Fruit fly (Drosophila melanogaster): Measurements from ENCODE around the gene CG12985.

Gene CG12985

DNA sequence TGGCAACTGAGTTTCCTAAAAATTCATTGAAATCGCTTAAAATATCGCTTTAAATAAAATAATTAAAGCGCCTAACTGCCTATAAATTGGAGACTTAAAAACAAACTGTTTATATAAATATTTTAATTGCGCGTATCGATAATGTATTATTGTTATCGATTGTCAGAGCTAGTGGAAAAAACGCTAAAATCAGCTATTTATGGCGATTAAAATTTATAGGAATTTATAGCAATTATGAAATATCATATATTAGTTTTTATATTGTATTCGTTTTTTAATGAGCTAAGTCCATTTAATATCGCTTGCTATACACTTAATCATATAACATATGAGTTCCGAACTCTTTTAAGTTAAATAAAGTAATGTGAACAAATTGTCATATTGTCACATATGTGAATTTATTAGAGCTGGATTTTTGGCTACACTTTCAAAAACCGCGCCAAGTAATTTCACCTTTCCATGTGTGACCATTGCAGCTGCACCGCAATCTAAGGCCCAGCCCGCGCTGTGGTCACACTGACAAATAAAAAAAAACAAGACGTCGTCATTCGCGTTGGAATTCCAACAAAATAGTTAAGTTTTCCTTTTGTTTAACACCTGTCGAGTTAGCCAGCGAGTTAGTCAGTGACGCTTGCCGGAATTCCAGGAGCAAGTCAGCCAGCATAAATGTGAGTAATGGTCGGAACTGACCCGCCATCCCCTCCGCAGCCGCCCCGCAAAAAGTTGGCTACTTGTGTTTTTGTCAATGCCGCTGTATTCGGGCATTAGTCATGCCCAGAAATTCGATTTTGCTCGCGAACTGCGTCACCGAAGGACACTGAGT is 23.9 kb downstream of the CG12985 start, which contains the start of the genes CG7772 and Vps4:
Gene CG7772 (minus strand): TSS at position 78 of the 823 bp plus-strand sequence.
Gene Vps4 (plus strand): TSS at position 509 of the 823 bp plus-strand sequence.
- no peak for TF ChIP-seq CG8478 (optimal IDR thresholded peaks at IDR 0.05)
- peak; percentile 52 for TF ChIP-seq pzg (GFP tag; optimal IDR thresholded peaks at IDR 0.05)
- peak; percentile 36; the same call in 1 of the 3 replicates for TF ChIP-seq CG6791 (GFP tag; IDR thresholded peaks at IDR 0.05; ENCODE audit: partially characterized antibody)
- TF ChIP-seq Optix (GFP tag; IDR thresholded peaks at IDR 0.05), result no peak
- TF ChIP-seq abd-A (tag; optimal IDR thresholded peaks at IDR 0.05), result peak; percentile 33
- TF ChIP-seq CG30020 (tag; optimal IDR thresholded peaks at IDR 0.05), result peak; percentile 23
- peak; percentile 23 for TF ChIP-seq nom (GFP tag; optimal IDR thresholded peaks at IDR 0.05)
- TF ChIP-seq ato (GFP tag; IDR thresholded peaks at IDR 0.05; ENCODE audit: partially characterized antibody), result no peak
- TF ChIP-seq BEAF-32 (GFP tag; optimal IDR thresholded peaks at IDR 0.05), result peak; percentile 63
- TF ChIP-seq CG7357 (GFP tag; IDR thresholded peaks at IDR 0.05), result no peak
- TF ChIP-seq Hr78 (GFP tag; optimal IDR thresholded peaks at IDR 0.05), result no peak
- TF ChIP-seq CG17359 (tag; optimal IDR thresholded peaks at IDR 0.05), result peak; percentile 91
- TF ChIP-seq CG12391 (tag; optimal IDR thresholded peaks at IDR 0.05), result peak; percentile 1
- TF ChIP-seq TFAM (GFP tag; optimal IDR thresholded peaks at IDR 0.05), result no peak
- no peak for TF ChIP-seq Ets65A (GFP tag)
- TF ChIP-seq CG14710 (tag; optimal IDR thresholded peaks at IDR 0.05), result peak; percentile 90
- peak; percentile 48 for TF ChIP-seq Med (GFP tag)
- no peak for TF ChIP-seq lbe (GFP tag; optimal IDR thresholded peaks at IDR 0.05)
- no peak for TF ChIP-seq Bgb (GFP tag; IDR thresholded peaks at IDR 0.05; ENCODE audit: partially characterized antibody)
- TF ChIP-seq Kr (GFP tag; optimal IDR thresholded peaks at IDR 0.05), result no peak
- peak; percentile 0 for TF ChIP-seq sug (tag; optimal IDR thresholded peaks at IDR 0.05)
- peak; percentile 8 for TF ChIP-seq Abd-B (GFP tag; optimal IDR thresholded peaks at IDR 0.05)
- no peak for TF ChIP-seq CG17186 (GFP tag; optimal IDR thresholded peaks at IDR 0.05)
- no peak for TF ChIP-seq ash1 (GFP tag; optimal IDR thresholded peaks at IDR 0.05)
- TF ChIP-seq Gsc (GFP tag; IDR thresholded peaks at IDR 0.05), result no peak
- peak; percentile 12 for TF ChIP-seq CoRest (tag; optimal IDR thresholded peaks at IDR 0.05)
- TF ChIP-seq MESR4 (GFP tag; optimal IDR thresholded peaks at IDR 0.05), result peak; percentile 85
- TF ChIP-seq stwl (tag; optimal IDR thresholded peaks at IDR 0.05), result peak; percentile 13
- no peak for TF ChIP-seq CG12744 (GFP tag; optimal IDR thresholded peaks at IDR 0.05)
- TF ChIP-seq ssp (GFP tag; IDR thresholded peaks at IDR 0.05), result no peak
- no peak for TF ChIP-seq CG18619 (GFP tag; optimal IDR thresholded peaks at IDR 0.05)
- TF ChIP-seq sna (GFP tag; IDR thresholded peaks at IDR 0.05; ENCODE audit: partially characterized antibody), result 0 out of 2 replicates have a peak, but pooled peaks have one; percentile 43
- no peak for TF ChIP-seq Mrtf (GFP tag; IDR thresholded peaks at IDR 0.05)
- peak; percentile 3 for TF ChIP-seq HLH54F (GFP tag; optimal IDR thresholded peaks at IDR 0.05)
- TF ChIP-seq row (GFP tag; IDR thresholded peaks at IDR 0.05), result 0 out of 3 replicates have a peak, but pooled peaks have one; percentile 22
- TF ChIP-seq Rfx (GFP tag; IDR thresholded peaks at IDR 0.05), result no peak
- TF ChIP-seq gsb-n (tag; optimal IDR thresholded peaks at IDR 0.05), result peak; percentile 10
- TF ChIP-seq Dp (GFP tag; optimal IDR thresholded peaks at IDR 0.05), result peak; percentile 85
- no peak for TF ChIP-seq Fer2 (tag; optimal IDR thresholded peaks at IDR 0.05)
- peak; percentile 90 for TF ChIP-seq E2f2 (GFP tag; IDR thresholded peaks at IDR 0.05)
- TF ChIP-seq nerfin-1 (tag; optimal IDR thresholded peaks at IDR 0.05), result peak; percentile 31
- no peak for TF ChIP-seq Neu2 (GFP tag; optimal IDR thresholded peaks at IDR 0.05; ENCODE audit: borderline replicate concordance)
- TF ChIP-seq crol (GFP tag; IDR thresholded peaks at IDR 0.05), result peak; percentile 78
- peak; percentile 45; the same call in 1 of the 2 replicates for TF ChIP-seq unc-4 (GFP tag; IDR thresholded peaks at IDR 0.05; ENCODE audit: partially characterized antibody)
- TF ChIP-seq CG2116 (GFP tag; optimal IDR thresholded peaks at IDR 0.05), result peak; percentile 64
- peak; percentile 79 for TF ChIP-seq kay (GFP tag; optimal IDR thresholded peaks at IDR 0.05)
- TF ChIP-seq Pdp1 (GFP tag; optimal IDR thresholded peaks at IDR 0.05), result peak in 1 of 2 experiments; percentile 44
- no peak for TF ChIP-seq Atf3 (GFP tag; optimal IDR thresholded peaks at IDR 0.05)

All from whole organism, embryonic.